Fruit fly (Drosophila melanogaster) whole organism, embryonic: ENCODE data around the gene CG31637.
A peak's percentile ranks its signal among the peaks of the same experiment; 100 is the strongest.

Experiments used
- CG10321 ChIP-seq: fragments of 200-800 bp; sonication (Bioruptor generic); IDR thresholded peaks from 2 replicates; pipeline ENCODE4 v1.3.6; 2022; ENCODE audit warnings: missing biosample characterization, missing genetic modification characterization
- CG10654 ChIP-seq: fragments of 200-800 bp; sonication (Bioruptor generic); optimal IDR thresholded peaks from 2 replicates; lab custom pipeline; 2016; ENCODE audit warnings: missing biosample characterization, missing genetic modification characterization
- CG12104 ChIP-seq: fragments of 200-800 bp; sonication (Bioruptor generic); optimal IDR thresholded peaks from 3 replicates; lab custom pipeline; 2016; ENCODE audit warnings: missing biosample characterization, missing genetic modification characterization
- CG12659 ChIP-seq: fragments of 200-800 bp; sonication (Bioruptor generic); optimal IDR thresholded peaks from 3 replicates; lab custom pipeline; 2017; ENCODE audit warnings: mild to moderate bottlenecking, missing biosample characterization, missing genetic modification reagents, missing genetic modification characterization
- CG12769 ChIP-seq: fragments of 200-800 bp; sonication (Bioruptor generic); optimal IDR thresholded peaks from 2 replicates; lab custom pipeline; 2019; ENCODE audit warnings: missing biosample characterization, mild to moderate bottlenecking, missing genetic modification characterization, moderate library complexity
- CG14667 ChIP-seq: fragments of 200-800 bp; sonication (Bioruptor generic); IDR thresholded peaks from 2 replicates; pipeline ENCODE4 v1.3.6; 2022; ENCODE audit warnings: missing biosample characterization, missing genetic modification characterization
- CG14710 ChIP-seq: fragments of 200-800 bp; sonication (Bioruptor generic); optimal IDR thresholded peaks from 3 replicates; lab custom pipeline; 2019; ENCODE audit warnings: missing biosample characterization, mild to moderate bottlenecking, missing genetic modification characterization, moderate library complexity
- CG15073 ChIP-seq: fragments of 200-800 bp; sonication (Bioruptor generic); optimal IDR thresholded peaks from 2 replicates; lab custom pipeline; 2016; ENCODE audit warnings: missing biosample characterization, missing genetic modification characterization
- CG1647 ChIP-seq: fragments of 200-800 bp; sonication (Bioruptor generic); optimal IDR thresholded peaks from 3 replicates; lab custom pipeline; 2016; ENCODE audit warnings: missing biosample characterization, missing genetic modification characterization
- CG17328 ChIP-seq: fragments of 200-800 bp; sonication (Bioruptor generic); IDR thresholded peaks from 2 replicates; pipeline ENCODE4 v1.3.6; 2022; ENCODE audit warnings: missing biosample characterization, missing genetic modification characterization
- CG17359 ChIP-seq: fragments of 200-800 bp; sonication (Bioruptor generic); optimal IDR thresholded peaks from 3 replicates; lab custom pipeline; 2018; ENCODE audit warnings: missing biosample characterization, mild to moderate bottlenecking, missing genetic modification characterization, moderate library complexity
- CG17385 ChIP-seq: fragments of 200-800 bp; sonication (Bioruptor generic); optimal IDR thresholded peaks from 3 replicates; lab custom pipeline; 2018; ENCODE audit warnings: missing biosample characterization, mild to moderate bottlenecking, missing genetic modification characterization
- CG2120 ChIP-seq: fragments of 200-800 bp; sonication (Bioruptor generic); optimal IDR thresholded peaks from 3 replicates; lab custom pipeline; 2016; ENCODE audit warnings: missing biosample characterization, missing genetic modification characterization
- CG2199 ChIP-seq: fragments of 200-800 bp; sonication (Bioruptor generic); IDR thresholded peaks from 3 replicates; pipeline ENCODE4 v1.3.6; 2022; ENCODE audit warnings: missing biosample characterization, missing genetic modification characterization
- CG2202 ChIP-seq: fragments of 200-800 bp; sonication (Bioruptor generic); optimal IDR thresholded peaks from 2 replicates; lab custom pipeline; 2018; ENCODE audit warnings: missing biosample characterization, mild to moderate bottlenecking, missing genetic modification characterization
- CG2678 ChIP-seq: fragments of 200-800 bp; sonication (Bioruptor generic); optimal IDR thresholded peaks from 3 replicates; lab custom pipeline; 2019; ENCODE audit warnings: missing biosample characterization, mild to moderate bottlenecking, missing genetic modification characterization, moderate library complexity
- CG2712 ChIP-seq: fragments of 200-800 bp; optimal IDR thresholded peaks from 3 replicates; lab custom pipeline; 2019; ENCODE audit warnings: missing biosample characterization, mild to moderate bottlenecking, missing genetic modification characterization, moderate library complexity
- CG31441 ChIP-seq: fragments of 200-800 bp; sonication (Bioruptor generic); IDR thresholded peaks from 2 replicates; pipeline ENCODE4 v1.3.6; 2022; ENCODE audit warnings: missing biosample characterization, missing genetic modification characterization
- CG3407 ChIP-seq: fragments of 200-800 bp; sonication (Bioruptor generic); optimal IDR thresholded peaks from 2 replicates; lab custom pipeline; 2018; ENCODE audit warnings: missing biosample characterization, mild to moderate bottlenecking, missing genetic modification characterization
- CG4404 ChIP-seq: fragments of 200-800 bp; sonication (Bioruptor generic); IDR thresholded peaks from 2 replicates; pipeline ENCODE4 v1.3.6; 2022; ENCODE audit warnings: missing biosample characterization, missing genetic modification characterization
- CG6765 ChIP-seq: fragments of 200-800 bp; sonication (Bioruptor generic); optimal IDR thresholded peaks from 3 replicates; lab custom pipeline; 2017; ENCODE audit warnings: missing biosample characterization, mild to moderate bottlenecking, missing genetic modification characterization
- CG8089 ChIP-seq: fragments of 200-800 bp; sonication (Bioruptor generic); optimal IDR thresholded peaks from 3 replicates; lab custom pipeline; 2016; ENCODE audit warnings: missing biosample characterization, missing genetic modification characterization
- CG9215 ChIP-seq: fragments of 200-800 bp; sonication (Bioruptor generic); IDR thresholded peaks from 2 replicates; pipeline ENCODE4 v1.3.6; 2022; ENCODE audit warnings: missing biosample characterization, missing genetic modification characterization
- Dp ChIP-seq: fragments of 200-800 bp; sonication (Bioruptor generic); optimal IDR thresholded peaks from 2 replicates; lab custom pipeline; 2018; ENCODE audit warnings: missing biosample characterization, mild to moderate bottlenecking, missing genetic modification characterization, moderate library complexity
- HLHmδ ChIP-seq: fragments of 200-800 bp; sonication (Bioruptor generic); optimal IDR thresholded peaks from 2 replicates; lab custom pipeline; 2018; ENCODE audit warnings: missing biosample characterization, mild to moderate bottlenecking, missing genetic modification characterization, moderate library complexity
- HmgZ ChIP-seq: fragments of 200-800 bp; sonication (Bioruptor generic); optimal IDR thresholded peaks from 2 replicates; lab custom pipeline; 2018; ENCODE audit warnings: missing biosample characterization, mild to moderate bottlenecking, missing genetic modification characterization
- Hsf ChIP-seq: fragments of 200-800 bp; sonication (Bioruptor generic); optimal IDR thresholded peaks from 3 replicates; lab custom pipeline; 2016; ENCODE audit warnings: missing biosample characterization, missing genetic modification characterization
- Myb ChIP-seq: fragments of 200-800 bp; sonication (Bioruptor generic); optimal IDR thresholded peaks from 2 replicates; lab custom pipeline; 2016; ENCODE audit warnings: missing biosample characterization, missing genetic modification characterization
- NC2β ChIP-seq: fragments of 200-800 bp; sonication (Bioruptor generic); optimal IDR thresholded peaks from 2 replicates; lab custom pipeline; 2016; ENCODE audit warnings: missing biosample characterization, missing genetic modification characterization
- Oaz ChIP-seq: fragments of 200-800 bp; sonication (Bioruptor generic); IDR thresholded peaks from 2 replicates; pipeline ENCODE4 v1.3.6; 2022; ENCODE audit warnings: missing biosample characterization, missing genetic modification characterization
- Trl ChIP-seq, 3 experiments: fragments of >200 bp in 2 of 3; fragments of 200-800 bp in 1 of 3; sonication (Bioruptor generic) in 1 of 3; optimal IDR thresholded peaks; 2 replicates in 1 of 3; 3 replicates in 2 of 3; lab custom pipeline; 2016 to 2017; ENCODE audit warnings: missing biosample characterization in 1 of 3, missing genetic modification characterization in 1 of 3
- Xrp1 ChIP-seq: fragments of 200-800 bp; sonication (Bioruptor generic); IDR thresholded peaks from 2 replicates; pipeline ENCODE4 v1.3.6; 2022; ENCODE audit warnings: missing biosample characterization, missing genetic modification characterization
- caup ChIP-seq: fragments of 200-800 bp; sonication (Bioruptor generic); optimal IDR thresholded peaks from 3 replicates; lab custom pipeline; 2017; ENCODE audit warnings: missing biosample characterization, mild to moderate bottlenecking, missing genetic modification characterization, moderate library complexity; ENCODE audit not compliant: severe bottlenecking
- chif ChIP-seq, 2 experiments: fragments of 200-800 bp; sonication (Bioruptor generic); optimal IDR thresholded peaks; 3 replicates each; lab custom pipeline; 2016; ENCODE audit warnings: missing biosample characterization in 2 of 2, missing genetic modification characterization in 2 of 2
- fd3F ChIP-seq: fragments of 200-800 bp; sonication (Bioruptor generic); optimal IDR thresholded peaks from 2 replicates; lab custom pipeline; 2018; ENCODE audit warnings: missing biosample characterization, mild to moderate bottlenecking, missing genetic modification characterization, moderate library complexity
- gem ChIP-seq: fragments of 200-800 bp; sonication (Bioruptor generic); optimal IDR thresholded peaks from 2 replicates; lab custom pipeline; 2019; ENCODE audit warnings: missing biosample characterization, mild to moderate bottlenecking, missing genetic modification characterization, moderate library complexity
- grn ChIP-seq: fragments of 200-800 bp; sonication (Bioruptor generic); optimal IDR thresholded peaks from 3 replicates; lab custom pipeline; 2017; ENCODE audit warnings: missing biosample characterization, missing genetic modification characterization
- klu ChIP-seq: fragments of 200-800 bp; sonication (Bioruptor generic); IDR thresholded peaks from 2 replicates; pipeline ENCODE4 v1.3.6; 2022; ENCODE audit warnings: missing biosample characterization, missing genetic modification characterization
- mirr ChIP-seq: fragments of 200-800 bp; sonication (Bioruptor generic); optimal IDR thresholded peaks from 3 replicates; lab custom pipeline; 2018; ENCODE audit warnings: missing biosample characterization, mild to moderate bottlenecking, missing genetic modification characterization
- onecut ChIP-seq: fragments of 200-800 bp; sonication (Bioruptor generic); IDR thresholded peaks from 2 replicates; pipeline ENCODE4 v1.3.6; 2022; ENCODE audit warnings: missing biosample characterization, missing genetic modification characterization
- sc ChIP-seq, 3 experiments: fragments of >200 bp in 2 of 3; fragments of 200-800 bp in 1 of 3; sonication (Bioruptor generic) in 1 of 3; optimal IDR thresholded peaks; 2 replicates in 2 of 3; 3 replicates in 1 of 3; lab custom pipeline; 2017; ENCODE audit warnings: mild to moderate bottlenecking in 1 of 3, missing biosample characterization in 1 of 3, missing genetic modification characterization in 1 of 3, missing genetic modification reagents in 1 of 3
- seq ChIP-seq: fragments of 200-800 bp; sonication (Bioruptor generic); IDR thresholded peaks from 2 replicates; pipeline ENCODE4 v1.3.6; 2022; ENCODE audit warnings: missing biosample characterization, missing genetic modification characterization
- sob ChIP-seq: fragments of 200-800 bp; sonication (Bioruptor generic); IDR thresholded peaks from 2 replicates; pipeline ENCODE4 v1.3.6; 2022; ENCODE audit warnings: missing biosample characterization, missing genetic modification characterization
- sug ChIP-seq: fragments of 200-800 bp; optimal IDR thresholded peaks from 2 replicates; lab custom pipeline; 2019; ENCODE audit warnings: missing biosample characterization, mild to moderate bottlenecking, missing genetic modification characterization, moderate library complexity
- tap ChIP-seq: fragments of 200-800 bp; optimal IDR thresholded peaks from 3 replicates; lab custom pipeline; 2019; ENCODE audit warnings: missing biosample characterization, mild to moderate bottlenecking, missing genetic modification characterization, moderate library complexity
- tio ChIP-seq: fragments of 200-800 bp; sonication (Bioruptor generic); optimal IDR thresholded peaks from 2 replicates; lab custom pipeline; 2017; ENCODE audit warnings: missing biosample characterization, missing genetic modification characterization, inconsistent platforms
- trh ChIP-seq: fragments of 200-800 bp; sonication (Bioruptor generic); optimal IDR thresholded peaks from 2 replicates; lab custom pipeline; 2016; ENCODE audit warnings: missing biosample characterization, missing genetic modification characterization
- vfl ChIP-seq: fragments of 200-800 bp; sonication (Bioruptor generic); optimal IDR thresholded peaks from 2 replicates; lab custom pipeline; 2016; ENCODE audit warnings: missing biosample characterization, missing genetic modification characterization
- zf30C ChIP-seq: fragments of 200-800 bp; sonication (Bioruptor generic); optimal IDR thresholded peaks from 3 replicates; lab custom pipeline; 2018; ENCODE audit warnings: missing biosample characterization, mild to moderate bottlenecking, missing genetic modification characterization

Gene CG31637

dm6 chr2L:6455955-6456599 lies 42.4 kb upstream of the CG31637 start, which contains the start of gene frj (continued):
- TF ChIP-seq CG12104 (peak; percentile 43), gem (tag; lab: Kevin White, UChicago) (peak; percentile 76), chif (GFP tag; optimal IDR thresholded peaks at IDR 0.05; lab: Kevin White, UChicago) (peak; percentile 63 to 65), CG2120 (GFP tag; lab: Kevin White, UChicago) (peak; percentile 74), CG2202 (no peak), CG2712 (tag; lab: Kevin White, UChicago) (peak; percentile 72), CG17359 (peak; percentile 57), zf30C (GFP tag; lab: Kevin White, UChicago) (no peak), onecut (GFP tag; lab: Robert Waterston, UW) (peak; percentile 66), CG6765 (GFP tag; lab: Kevin White, UChicago) (no peak), vfl (GFP tag; lab: Kevin White, UChicago) (no peak), Trl (optimal IDR thresholded peaks at IDR 0.05; lab: Kevin White, UChicago) (no peak), Trl (GFP tag; optimal IDR thresholded peaks at IDR 0.05; lab: Kevin White, UChicago) (peak; percentile 64), CG31441 (GFP tag; lab: Robert Waterston, UW) (peak; percentile 73), Myb (GFP tag; lab: Kevin White, UChicago) (peak; percentile 69), CG8089 (GFP tag; lab: Kevin White, UChicago) (peak; percentile 70), Dp (peak; percentile 45), CG12659 (GFP tag; lab: Kevin White, UChicago) (peak; percentile 82), Hsf (GFP tag; lab: Kevin White, UChicago) (peak; percentile 79), sob (peak; percentile 70), CG10321 (GFP tag; lab: Robert Waterston, UW) (no peak), CG2678 (peak; percentile 61), CG14667 (GFP tag; lab: Robert Waterston, UW) (peak; percentile 34; the same call in 1 of the 2 replicates), CG12769 (tag; lab: Kevin White, UChicago) (peak; percentile 57), tio (GFP tag; lab: Kevin White, UChicago) (no peak), CG15073 (GFP tag; lab: Kevin White, UChicago) (no peak), klu (GFP tag; lab: Robert Waterston, UW) (peak; percentile 48; the same call in 1 of the 2 replicates), CG2199 (no peak), tap (tag; lab: Kevin White, UChicago) (no peak), fd3F (peak; percentile 54), CG17385 (peak; percentile 10), NC2β (GFP tag; lab: Kevin White, UChicago) (peak; percentile 54), sug (tag; lab: Kevin White, UChicago) (peak; percentile 57), Oaz (0 out of 2 replicates have a peak, but pooled peaks have one; percentile 41), trh (GFP tag; lab: Kevin White, UChicago) (no peak), caup (GFP tag; lab: Kevin White, UChicago) (no peak), CG1647 (GFP tag; lab: Kevin White, UChicago) (peak; percentile 19), mirr (GFP tag; lab: Kevin White, UChicago) (no peak), Xrp1 (peak; percentile 59; the same call in 1 of the 2 replicates), grn (no peak), CG17328 (GFP tag; lab: Robert Waterston, UW) (peak; percentile 59), CG14710 (tag; lab: Kevin White, UChicago) (peak; percentile 97), CG4404 (GFP tag; lab: Robert Waterston, UW) (peak; percentile 49; the same call in 1 of the 2 replicates), seq (GFP tag; lab: Robert Waterston, UW) (no peak), CG3407 (no peak), CG9215 (peak; percentile 64), HLHmδ (GFP tag; lab: Kevin White, UChicago) (no peak), CG10654 (GFP tag; lab: Kevin White, UChicago) (peak; percentile 58), HmgZ (tag; lab: Kevin White, UChicago) (peak; percentile 49), sc (optimal IDR thresholded peaks at IDR 0.05; lab: Kevin White, UChicago) (no peak), sc (GFP tag; optimal IDR thresholded peaks at IDR 0.05; lab: Kevin White, UChicago) (no peak)
